Worm (Caenorhabditis elegans) whole organism, mixed stage, embryonic: ENCODE results near the gene T09A12.1.

Experiments
- cnd-1 ChIP-seq: fragments of 200-800 bp; sonication (Bioruptor generic); optimal IDR thresholded peaks from 2 replicates; lab custom pipeline; 2018; ENCODE audit warnings: mild to moderate bottlenecking, missing genetic modification characterization, missing compliant biosample characterization
- drap-1 ChIP-seq: fragments of 200-800 bp; sonication (Bioruptor generic); optimal IDR thresholded peaks from 3 replicates; lab custom pipeline; 2018; ENCODE audit warnings: mild to moderate bottlenecking, missing genetic modification characterization, missing compliant biosample characterization
- elt-3 ChIP-seq: fragments of 150-350 bp; optimal IDR thresholded peaks from 2 replicates; lab custom pipeline; 2014; ENCODE audit warnings: missing biosample characterization, missing genetic modification characterization
- ham-2 ChIP-seq: fragments of 200-800 bp; sonication (Bioruptor generic); optimal IDR thresholded peaks from 2 replicates; lab custom pipeline; 2018; ENCODE audit warnings: mild to moderate bottlenecking, missing genetic modification characterization, missing compliant biosample characterization
- lin-13 ChIP-seq: fragments of 150-350 bp; optimal IDR thresholded peaks from 2 replicates; lab custom pipeline; 2014; ENCODE audit warnings: missing biosample characterization, missing genetic modification characterization
- lsy-2 ChIP-seq: fragments of 150-350 bp; optimal IDR thresholded peaks from 2 replicates; lab custom pipeline; 2014; ENCODE audit warnings: missing biosample characterization, missing genetic modification characterization
- mls-2 ChIP-seq: sonication (generic microtip); optimal IDR thresholded peaks from 2 replicates; lab custom pipeline; 2016; ENCODE audit warnings: mild to moderate bottlenecking, missing genetic modification characterization, moderate library complexity, missing compliant biosample characterization
- nhr-28 ChIP-seq: fragments of 150-350 bp; optimal IDR thresholded peaks from 2 replicates; lab custom pipeline; 2014; ENCODE audit warnings: missing biosample characterization, missing genetic modification characterization
- nhr-76 ChIP-seq: sonication (generic microtip); optimal IDR thresholded peaks from 2 replicates; lab custom pipeline; 2017; ENCODE audit warnings: missing biosample characterization, missing genetic modification characterization
- unc-39 ChIP-seq: fragments of 150-350 bp; optimal IDR thresholded peaks from 2 replicates; lab custom pipeline; 2014; ENCODE audit warnings: missing biosample characterization, missing genetic modification characterization
- unc-62 ChIP-seq: fragments of 150-350 bp; optimal IDR thresholded peaks from 2 replicates; lab custom pipeline; 2014; ENCODE audit warnings: missing biosample characterization, missing genetic modification reagents, missing genetic modification characterization
- zip-8 ChIP-seq: fragments of 150-350 bp; optimal IDR thresholded peaks from 2 replicates; lab custom pipeline; 2014; ENCODE audit warnings: missing biosample characterization, missing genetic modification characterization
- ztf-11 ChIP-seq: fragments of 150-350 bp; optimal IDR thresholded peaks from 2 replicates; lab custom pipeline; 2014; ENCODE audit warnings: missing biosample characterization, missing genetic modification characterization

- TF ChIP-seq ztf-11 (no peak), zip-8 (tag; lab: Kevin White, UChicago) (no peak), unc-39 (no peak), drap-1 (GFP tag; lab: Kevin White, UChicago) (no peak), unc-62 (GFP tag; lab: Kevin White, UChicago) (no peak), ham-2 (no peak), mls-2 (tag; lab: Kevin White, UChicago) (no peak), nhr-76 (tag; lab: Kevin White, UChicago) (no peak), lsy-2 (tag; lab: Kevin White, UChicago) (no peak), lin-13 (tag; lab: Kevin White, UChicago) (no peak), elt-3 (tag; lab: Kevin White, UChicago) (no peak), cnd-1 (tag; lab: Kevin White, UChicago) (no peak), nhr-28 (tag; lab: Kevin White, UChicago) (no peak)
Measured at ce11 chrIV:8251346-8251745, 7.1 kb downstream of the T09A12.1 start.
